Fruit fly (Drosophila melanogaster) whole organism, embryonic: Measurements from ENCODE around the gene lilli.

Experiments
- CG10274 ChIP-seq: fragments of 200-800 bp; sonication (Bioruptor generic); optimal IDR thresholded peaks from 3 replicates; lab custom pipeline; 2017; ENCODE audit warnings: missing biosample characterization, mild to moderate bottlenecking, missing genetic modification characterization
- CG10366 ChIP-seq: fragments of 200-800 bp; sonication (Bioruptor generic); IDR thresholded peaks from 2 replicates; pipeline ENCODE4 v1.3.6; 2022; ENCODE audit warnings: missing biosample characterization, missing genetic modification characterization
- CG10654 ChIP-seq: fragments of 200-800 bp; sonication (Bioruptor generic); optimal IDR thresholded peaks from 2 replicates; lab custom pipeline; 2016; ENCODE audit warnings: missing biosample characterization, missing genetic modification characterization
- CG11696 ChIP-seq: fragments of 200-800 bp; sonication (Bioruptor generic); IDR thresholded peaks from 2 replicates; pipeline ENCODE4 v1.3.6; 2022; ENCODE audit warnings: missing biosample characterization, missing genetic modification characterization
- CG14860 ChIP-seq: fragments of 200-800 bp; sonication (Bioruptor generic); IDR thresholded peaks from 3 replicates; pipeline ENCODE4 v1.3.6; 2022; ENCODE audit warnings: missing biosample characterization, missing genetic modification characterization; ENCODE audit not compliant: partially characterized antibody
- CG14965 ChIP-seq: fragments of 200-800 bp; sonication (Bioruptor generic); optimal IDR thresholded peaks from 2 replicates; lab custom pipeline; 2016; ENCODE audit warnings: missing biosample characterization, missing genetic modification characterization, borderline replicate concordance
- CG15514 ChIP-seq: fragments of 200-800 bp; sonication (Bioruptor generic); optimal IDR thresholded peaks from 3 replicates; lab custom pipeline; 2017; ENCODE audit warnings: missing biosample characterization, missing genetic modification characterization, mild to moderate bottlenecking, moderate library complexity, missing genetic modification reagents
- CG15696 ChIP-seq: fragments of 200-800 bp; sonication (Bioruptor generic); optimal IDR thresholded peaks from 2 replicates; lab custom pipeline; 2019; ENCODE audit warnings: missing biosample characterization, mild to moderate bottlenecking, missing genetic modification characterization, moderate library complexity
- CG17361 ChIP-seq: fragments of 200-800 bp; sonication (Bioruptor generic); IDR thresholded peaks from 3 replicates; pipeline ENCODE4 v1.3.6; 2022; ENCODE audit warnings: missing biosample characterization, missing genetic modification characterization
- CG2875 ChIP-seq: fragments of 200-800 bp; sonication (Bioruptor generic); optimal IDR thresholded peaks from 2 replicates; lab custom pipeline; 2017; ENCODE audit warnings: missing biosample characterization, mild to moderate bottlenecking, missing genetic modification characterization, missing genetic modification reagents
- CG30403 ChIP-seq: fragments of 200-800 bp; sonication (Bioruptor generic); optimal IDR thresholded peaks from 3 replicates; lab custom pipeline; 2016; ENCODE audit warnings: missing biosample characterization, missing genetic modification characterization
- CG31224 ChIP-seq: fragments of 200-800 bp; sonication (Bioruptor generic); IDR thresholded peaks from 2 replicates; pipeline ENCODE4 v1.3.6; 2022; ENCODE audit warnings: missing biosample characterization, missing genetic modification characterization
- CG32772 ChIP-seq: fragments of 200-800 bp; sonication (Bioruptor generic); IDR thresholded peaks from 2 replicates; pipeline ENCODE4 v1.3.6; 2022; ENCODE audit warnings: missing biosample characterization, missing genetic modification characterization
- CG3838 ChIP-seq: fragments of 200-800 bp; sonication (Bioruptor generic); optimal IDR thresholded peaks from 3 replicates; lab custom pipeline; 2016; ENCODE audit warnings: missing biosample characterization, missing genetic modification characterization
- CG4707 ChIP-seq: fragments of 200-800 bp; sonication (Bioruptor generic); optimal IDR thresholded peaks from 2 replicates; lab custom pipeline; 2018; ENCODE audit warnings: missing biosample characterization, mild to moderate bottlenecking, missing genetic modification characterization, moderate library complexity
- CG7357 ChIP-seq: fragments of 200-800 bp; sonication (Bioruptor generic); IDR thresholded peaks from 3 replicates; pipeline ENCODE4 v1.3.6; 2022; ENCODE audit warnings: missing biosample characterization, missing genetic modification characterization
- CG7987 ChIP-seq: fragments of 200-800 bp; sonication (Bioruptor generic); optimal IDR thresholded peaks from 2 replicates; lab custom pipeline; 2018; ENCODE audit warnings: missing biosample characterization, mild to moderate bottlenecking, missing genetic modification characterization, moderate library complexity
- CG8765 ChIP-seq: fragments of 200-800 bp; sonication (Bioruptor generic); IDR thresholded peaks from 2 replicates; pipeline ENCODE4 v1.3.6; 2022; ENCODE audit warnings: missing biosample characterization, missing genetic modification characterization
- CG9876 ChIP-seq: fragments of 200-800 bp; sonication (Bioruptor generic); optimal IDR thresholded peaks from 2 replicates; lab custom pipeline; 2016; ENCODE audit warnings: missing biosample characterization, missing genetic modification characterization
- CHES-1-like ChIP-seq: fragments of 200-800 bp; sonication (Bioruptor generic); optimal IDR thresholded peaks from 2 replicates; lab custom pipeline; 2016; ENCODE audit warnings: missing biosample characterization, missing genetic modification characterization
- CkIIα-i1 ChIP-seq: fragments of 200-800 bp; sonication (Bioruptor generic); IDR thresholded peaks from 2 replicates; pipeline ENCODE4 v1.3.6; 2022; ENCODE audit warnings: missing biosample characterization, missing genetic modification characterization
- Dfd ChIP-seq, 2 experiments: fragments of >200 bp; optimal IDR thresholded peaks; 2 replicates each; lab custom pipeline; 2017; ENCODE audit warnings: missing biosample characterization in 2 of 2, missing genetic modification characterization in 2 of 2
- Eip74EF ChIP-seq, 2 experiments: fragments of 200-800 bp in 1 of 2; fragments of >200 bp in 1 of 2; sonication (Bioruptor generic) in 1 of 2; optimal IDR thresholded peaks; 2 replicates each; lab custom pipeline; 2017 to 2019; ENCODE audit warnings: missing biosample characterization in 2 of 2, missing genetic modification characterization in 2 of 2, mild to moderate bottlenecking in 1 of 2, moderate library complexity in 1 of 2
- HmgD ChIP-seq: fragments of 200-800 bp; sonication (Bioruptor generic); optimal IDR thresholded peaks from 3 replicates; lab custom pipeline; 2016; ENCODE audit warnings: missing biosample characterization, missing genetic modification characterization
- HmgZ ChIP-seq: fragments of 200-800 bp; sonication (Bioruptor generic); optimal IDR thresholded peaks from 2 replicates; lab custom pipeline; 2018; ENCODE audit warnings: missing biosample characterization, mild to moderate bottlenecking, missing genetic modification characterization
- Lim3 ChIP-seq: fragments of 200-800 bp; sonication (Bioruptor generic); IDR thresholded peaks from 2 replicates; pipeline ENCODE4 v1.3.6; 2022; ENCODE audit warnings: missing biosample characterization, missing genetic modification characterization
- Med ChIP-seq: fragments of 200-800 bp; sonication (Bioruptor generic); peaks from one replicate; lab custom pipeline; 2016; ENCODE audit warnings: missing biosample characterization, missing genetic modification characterization, mild to moderate bottlenecking, inconsistent platforms, moderate library complexity
- Nf-YB ChIP-seq: fragments of 200-800 bp; sonication (Bioruptor generic); optimal IDR thresholded peaks from 3 replicates; lab custom pipeline; 2019; ENCODE audit warnings: missing biosample characterization, mild to moderate bottlenecking, missing genetic modification characterization, moderate library complexity
- Oli ChIP-seq: fragments of 200-800 bp; sonication (Bioruptor generic); optimal IDR thresholded peaks from 2 replicates; lab custom pipeline; 2018; ENCODE audit warnings: missing biosample characterization, mild to moderate bottlenecking, missing genetic modification characterization, moderate library complexity
- Pdp1 ChIP-seq, 2 experiments: fragments of 200-800 bp; sonication (Bioruptor generic); optimal IDR thresholded peaks; 3 replicates each; lab custom pipeline; 2016; ENCODE audit warnings: missing biosample characterization in 2 of 2, missing genetic modification characterization in 2 of 2, mild to moderate bottlenecking in 1 of 2, moderate library complexity in 1 of 2
- Ptx1 ChIP-seq: fragments of 200-800 bp; sonication (Bioruptor generic); IDR thresholded peaks from 2 replicates; pipeline ENCODE4 v1.3.6; 2022; ENCODE audit warnings: missing biosample characterization, missing genetic modification characterization
- Xbp1 ChIP-seq: fragments of 200-800 bp; sonication (Bioruptor generic); optimal IDR thresholded peaks from 3 replicates; lab custom pipeline; 2016; ENCODE audit warnings: missing biosample characterization, mild to moderate bottlenecking, missing genetic modification characterization
- az2 ChIP-seq: fragments of 200-800 bp; sonication (Bioruptor generic); optimal IDR thresholded peaks from 3 replicates; lab custom pipeline; 2016; ENCODE audit warnings: missing biosample characterization, missing genetic modification characterization
- ci ChIP-seq: fragments of 200-800 bp; sonication (Bioruptor generic); IDR thresholded peaks from 3 replicates; pipeline ENCODE4 v1.3.6; 2022; ENCODE audit warnings: missing biosample characterization, missing genetic modification characterization
- da ChIP-seq: fragments of 200-800 bp; sonication (Bioruptor generic); optimal IDR thresholded peaks from 2 replicates; lab custom pipeline; 2016; ENCODE audit warnings: missing biosample characterization, missing genetic modification characterization
- disco-r ChIP-seq: fragments of 200-800 bp; sonication (Bioruptor generic); optimal IDR thresholded peaks from 2 replicates; lab custom pipeline; 2016; ENCODE audit warnings: missing biosample characterization, missing genetic modification characterization
- eyg ChIP-seq: fragments of 200-800 bp; sonication (Bioruptor generic); optimal IDR thresholded peaks from 3 replicates; lab custom pipeline; 2016; ENCODE audit warnings: missing biosample characterization, missing genetic modification characterization
- gce ChIP-seq: fragments of 200-800 bp; sonication (Bioruptor generic); IDR thresholded peaks from 3 replicates; pipeline ENCODE4 v1.3.6; 2022; ENCODE audit warnings: missing biosample characterization, missing genetic modification characterization
- gcm ChIP-seq: fragments of 200-800 bp; sonication (Bioruptor generic); optimal IDR thresholded peaks from 2 replicates; lab custom pipeline; 2019; ENCODE audit warnings: missing biosample characterization, mild to moderate bottlenecking, missing genetic modification characterization, moderate library complexity
- grau ChIP-seq: fragments of 200-800 bp; optimal IDR thresholded peaks from 3 replicates; lab custom pipeline; 2019; ENCODE audit warnings: missing biosample characterization, mild to moderate bottlenecking, missing genetic modification characterization, moderate library complexity
- her ChIP-seq: fragments of 200-800 bp; sonication (Bioruptor generic); optimal IDR thresholded peaks from 2 replicates; lab custom pipeline; 2016; ENCODE audit warnings: missing biosample characterization, missing genetic modification characterization
- jumu ChIP-seq: fragments of 200-800 bp; sonication (Bioruptor generic); optimal IDR thresholded peaks from 3 replicates; lab custom pipeline; 2016; ENCODE audit warnings: missing biosample characterization, missing genetic modification characterization
- luna ChIP-seq: fragments of 200-800 bp; sonication (Bioruptor generic); optimal IDR thresholded peaks from 2 replicates; lab custom pipeline; 2016; ENCODE audit warnings: missing biosample characterization, missing genetic modification characterization
- pita ChIP-seq: fragments of 200-800 bp; sonication (Bioruptor generic); optimal IDR thresholded peaks from 2 replicates; lab custom pipeline; 2017; ENCODE audit warnings: missing biosample characterization, mild to moderate bottlenecking, missing genetic modification characterization
- pros ChIP-seq: fragments of 200-800 bp; sonication (Bioruptor generic); optimal IDR thresholded peaks from 3 replicates; lab custom pipeline; 2019; ENCODE audit warnings: missing biosample characterization, mild to moderate bottlenecking, missing genetic modification characterization, moderate library complexity
- pzg ChIP-seq: fragments of 200-800 bp; sonication (Bioruptor generic); optimal IDR thresholded peaks from 3 replicates; lab custom pipeline; 2018; ENCODE audit warnings: missing biosample characterization, mild to moderate bottlenecking, missing genetic modification characterization, moderate library complexity
- salm ChIP-seq: fragments of 200-800 bp; sonication (Bioruptor generic); optimal IDR thresholded peaks from 2 replicates; lab custom pipeline; 2018; ENCODE audit warnings: missing biosample characterization, mild to moderate bottlenecking, missing genetic modification characterization
- scrt ChIP-seq: fragments of 200-800 bp; sonication (Bioruptor generic); optimal IDR thresholded peaks from 2 replicates; lab custom pipeline; 2018; ENCODE audit warnings: missing biosample characterization, mild to moderate bottlenecking, missing genetic modification characterization, moderate library complexity
- trh ChIP-seq: fragments of 200-800 bp; sonication (Bioruptor generic); optimal IDR thresholded peaks from 2 replicates; lab custom pipeline; 2016; ENCODE audit warnings: missing biosample characterization, missing genetic modification characterization
- wor ChIP-seq: fragments of 200-800 bp; sonication (Bioruptor generic); IDR thresholded peaks from 2 replicates; pipeline ENCODE4 v1.3.6; 2022; ENCODE audit warnings: missing biosample characterization, missing genetic modification characterization

lilli gene

DNA sequence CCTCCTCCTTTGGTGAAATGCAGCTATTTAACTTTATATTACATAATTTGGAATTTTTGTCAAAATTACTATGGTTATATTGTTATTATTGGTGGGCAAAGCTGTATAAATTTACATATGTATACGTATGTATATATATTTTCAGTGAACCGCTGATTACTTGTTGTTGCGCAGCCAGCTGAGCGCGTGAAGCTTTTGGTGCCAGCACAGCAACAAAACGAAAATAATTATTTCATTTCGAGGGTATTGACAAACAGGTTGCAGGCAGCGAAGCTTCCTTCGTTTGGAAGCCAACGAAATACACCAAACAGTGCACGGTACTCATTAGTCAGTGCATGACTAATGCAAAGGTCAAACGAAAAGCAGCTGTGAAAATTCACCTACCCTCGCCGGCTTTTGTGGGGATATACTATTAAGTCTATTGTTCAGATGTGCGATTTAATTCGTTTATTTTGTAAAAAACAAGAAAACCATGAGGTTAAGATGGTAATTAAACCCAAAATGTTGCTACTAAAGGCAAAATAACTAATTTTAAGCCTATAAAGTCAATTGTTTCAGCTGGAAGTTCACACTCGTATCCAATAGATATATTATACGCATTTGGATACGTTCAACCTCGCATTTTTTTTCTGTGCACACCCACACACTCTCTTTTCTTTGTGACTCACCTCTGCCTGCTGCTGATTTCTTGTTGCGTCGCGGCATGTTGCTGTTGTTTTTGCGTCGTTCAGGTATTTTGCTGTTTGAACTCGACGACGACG lies 12.6 kb upstream of the lilli start (continued):
- TF ChIP-seq pita (GFP tag; lab: Kevin White, UChicago) (no peak), pzg (GFP tag; lab: Kevin White, UChicago) (no peak), CG2875 (GFP tag; lab: Kevin White, UChicago) (no peak), Pdp1 (GFP tag; optimal IDR thresholded peaks at IDR 0.05; lab: Kevin White, UChicago) (no peak), CG32772 (no peak), CHES-1-like (GFP tag; lab: Kevin White, UChicago) (peak; percentile 2), CG3838 (GFP tag; lab: Kevin White, UChicago) (no peak), Oli (peak; percentile 16), CG7987 (GFP tag; lab: Kevin White, UChicago) (no peak), salm (no peak), CG10654 (GFP tag; lab: Kevin White, UChicago) (no peak), CG10274 (no peak), Eip74EF (GFP tag; optimal IDR thresholded peaks at IDR 0.05; lab: Kevin White, UChicago) (no peak), Nf-YB (GFP tag; lab: Kevin White, UChicago) (no peak), Lim3 (GFP tag; lab: Robert Waterston, UW) (no peak), CG8765 (no peak), CG14860 (GFP tag; lab: Robert Waterston, UW) (no peak), grau (tag; lab: Kevin White, UChicago) (peak; percentile 12), scrt (GFP tag; lab: Kevin White, UChicago) (no peak), eyg (GFP tag; lab: Kevin White, UChicago) (no peak), CG7357 (GFP tag; lab: Robert Waterston, UW) (no peak), HmgD (GFP tag; lab: Kevin White, UChicago) (no peak), her (no peak), CG31224 (GFP tag; lab: Robert Waterston, UW) (no peak), CG14965 (GFP tag; lab: Kevin White, UChicago) (no peak), ci (GFP tag; lab: Robert Waterston, UW) (peak; percentile 43; the same call in 2 of the 3 replicates), Xbp1 (no peak), luna (GFP tag; lab: Kevin White, UChicago) (peak; percentile 30), wor (GFP tag; lab: Robert Waterston, UW) (no peak), CG15514 (GFP tag; lab: Kevin White, UChicago) (peak; percentile 4), HmgZ (tag; lab: Kevin White, UChicago) (no peak), CG9876 (GFP tag; lab: Kevin White, UChicago) (no peak), da (GFP tag; lab: Kevin White, UChicago) (no peak), CkIIα-i1 (GFP tag; lab: Robert Waterston, UW) (no peak), Ptx1 (peak; percentile 44; the same call in 1 of the 2 replicates), Dfd (GFP tag; optimal IDR thresholded peaks at IDR 0.05; lab: Kevin White, UChicago) (no peak), az2 (no peak), Med (GFP tag; lab: Kevin White, UChicago) (peak; percentile 79), disco-r (GFP tag; lab: Kevin White, UChicago) (no peak), gcm (no peak), CG15696 (tag; lab: Kevin White, UChicago) (no peak), jumu (GFP tag; lab: Kevin White, UChicago) (no peak), pros (GFP tag; lab: Kevin White, UChicago) (no peak), CG10366 (GFP tag; lab: Robert Waterston, UW) (peak; percentile 33), CG4707 (GFP tag; lab: Kevin White, UChicago) (no peak), gce (GFP tag; lab: Robert Waterston, UW) (no peak), trh (GFP tag; lab: Kevin White, UChicago) (no peak), CG30403 (GFP tag; lab: Kevin White, UChicago) (peak; percentile 33), CG17361 (no peak), CG11696 (GFP tag; lab: Robert Waterston, UW) (no peak)
